Fruit fly (Drosophila melanogaster): ENCODE measurements around the gene CG9130.

- no peak for TF ChIP-seq CTCF (optimal IDR thresholded peaks at IDR 0.05)
- no peak for TF ChIP-seq CG8478 (optimal IDR thresholded peaks at IDR 0.05)
Observed at dm6 chr3L:1216460-1216859, 35.4 kb upstream of the CG9130 start.

All from S2 (cell line).